Fruit fly (Drosophila melanogaster) whole organism, embryonic: ENCODE data around the gene zuc.

Experiments used
- Blimp-1 ChIP-seq: fragments of 200-800 bp; sonication (Bioruptor generic); optimal IDR thresholded peaks from 3 replicates; lab custom pipeline; 2018; ENCODE audit warnings: missing biosample characterization, missing genetic modification characterization, mild to moderate bottlenecking, moderate library complexity, missing genetic modification reagents
- CG1603 ChIP-seq: fragments of 200-800 bp; sonication (Bioruptor generic); optimal IDR thresholded peaks from 2 replicates; lab custom pipeline; 2019; ENCODE audit warnings: missing biosample characterization, mild to moderate bottlenecking, missing genetic modification characterization, moderate library complexity
- CG31365 ChIP-seq: fragments of 200-800 bp; sonication (Bioruptor generic); optimal IDR thresholded peaks from 2 replicates; lab custom pipeline; 2018; ENCODE audit warnings: missing biosample characterization, mild to moderate bottlenecking, missing genetic modification characterization
- CG9215 ChIP-seq: fragments of 200-800 bp; sonication (Bioruptor generic); IDR thresholded peaks from 2 replicates; pipeline ENCODE4 v1.3.6; 2022; ENCODE audit warnings: missing biosample characterization, missing genetic modification characterization
- Ets97D ChIP-seq: fragments of 200-800 bp; sonication (Bioruptor generic); optimal IDR thresholded peaks from 3 replicates; lab custom pipeline; 2016; ENCODE audit warnings: missing biosample characterization, missing genetic modification characterization
- MTF-1 ChIP-seq: fragments of 200-800 bp; sonication (Bioruptor generic); optimal IDR thresholded peaks from 2 replicates; lab custom pipeline; 2018; ENCODE audit warnings: missing biosample characterization, mild to moderate bottlenecking, missing genetic modification characterization, borderline replicate concordance
- crol ChIP-seq: fragments of 200-800 bp; sonication (Bioruptor generic); IDR thresholded peaks from 2 replicates; pipeline ENCODE4 v1.3.6; 2022; ENCODE audit warnings: missing biosample characterization, missing genetic modification characterization
- gsb ChIP-seq: fragments of 200-800 bp; sonication (Bioruptor generic); IDR thresholded peaks from 2 replicates; pipeline ENCODE4 v1.3.6; 2022; ENCODE audit warnings: missing biosample characterization, missing genetic modification characterization
- hkb ChIP-seq, 2 experiments: fragments of 200-800 bp in 1 of 2; fragments of >200 bp in 1 of 2; sonication (Bioruptor generic) in 1 of 2; IDR thresholded peaks in 1 of 2; optimal IDR thresholded peaks in 1 of 2; 2 replicates each; pipeline versions ENCODE4 v1.3.6 to Lab custom; 2017 to 2022; ENCODE audit warnings: missing biosample characterization in 1 of 2, missing genetic modification characterization in 1 of 2
- sug ChIP-seq: fragments of 200-800 bp; optimal IDR thresholded peaks from 2 replicates; lab custom pipeline; 2019; ENCODE audit warnings: missing biosample characterization, mild to moderate bottlenecking, missing genetic modification characterization, moderate library complexity
- trem ChIP-seq: fragments of 200-800 bp; optimal IDR thresholded peaks from 3 replicates; lab custom pipeline; 2019; ENCODE audit warnings: missing biosample characterization, mild to moderate bottlenecking, missing genetic modification characterization, moderate library complexity
- wor ChIP-seq: fragments of 200-800 bp; sonication (Bioruptor generic); IDR thresholded peaks from 2 replicates; pipeline ENCODE4 v1.3.6; 2022; ENCODE audit warnings: missing biosample characterization, missing genetic modification characterization

DNA sequence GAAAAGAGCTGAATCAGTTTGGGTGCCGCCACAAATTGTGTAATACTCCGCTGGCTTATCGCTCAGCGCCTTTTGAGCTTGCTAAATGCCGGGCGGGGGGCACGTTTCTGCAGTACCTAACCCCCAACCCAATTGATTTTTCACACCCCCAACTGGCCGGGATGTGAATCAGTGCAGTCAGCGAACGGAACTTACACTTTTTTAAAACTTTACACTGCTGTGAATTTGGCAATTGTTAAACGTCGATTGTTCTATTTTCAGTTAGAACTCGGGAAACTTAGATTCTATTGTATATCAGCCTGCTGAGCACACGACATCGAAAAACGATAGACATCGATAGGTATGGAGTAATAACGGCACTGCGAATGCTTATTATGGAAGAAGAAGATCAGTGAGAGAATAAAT is 48.5 kb upstream of the zuc start, which contains the start of gene Tom70:
- TF ChIP-seq CG31365 (tag; lab: Kevin White, UChicago), result no peak
- no peak for TF ChIP-seq Blimp-1 (GFP tag; lab: Kevin White, UChicago)
- TF ChIP-seq hkb (optimal IDR thresholded peaks at IDR 0.05; lab: Kevin White, UChicago), result no peak
- TF ChIP-seq hkb (GFP tag; IDR thresholded peaks at IDR 0.05; lab: Robert Waterston, UW), result no peak
- TF ChIP-seq wor (GFP tag; lab: Robert Waterston, UW), result no peak
- no peak for TF ChIP-seq CG1603
- peak; percentile 17 for TF ChIP-seq Ets97D (GFP tag; lab: Kevin White, UChicago)
- 0 out of 2 replicates have a peak, but pooled peaks have one; percentile 10 for TF ChIP-seq crol (GFP tag; lab: Robert Waterston, UW)
- TF ChIP-seq CG9215 (GFP tag; lab: Robert Waterston, UW), result no peak
- TF ChIP-seq MTF-1 (GFP tag; lab: Kevin White, UChicago), result no peak
- TF ChIP-seq trem (tag; lab: Kevin White, UChicago), result peak; percentile 38
- peak; percentile 88 for TF ChIP-seq sug (tag; lab: Kevin White, UChicago)
- TF ChIP-seq gsb (GFP tag; lab: Robert Waterston, UW), result no peak
